Fruit fly (Drosophila melanogaster) whole organism, wandering third instar larva: ENCODE measurements around the gene Pus1.

ENCODE experiments used
- Abd-B ChIP-seq: fragments of >200 bp; optimal IDR thresholded peaks from 2 replicates; lab custom pipeline; 2017; ENCODE audit warnings: missing biosample characterization, missing genetic modification characterization
- CG9705 ChIP-seq: fragments of 200-800 bp; sonication (Bioruptor generic); optimal IDR thresholded peaks from 2 replicates; lab custom pipeline; 2018; ENCODE audit warnings: missing biosample characterization, mild to moderate bottlenecking, missing genetic modification characterization
- Dif ChIP-seq: fragments of 200-275, 200-300 bp; sonication (Bioruptor generic); optimal IDR thresholded peaks from 2 replicates; lab custom pipeline; 2018; ENCODE audit warnings: missing biosample characterization, missing genetic modification characterization; ENCODE audit not compliant: partially characterized antibody
- Hr78 ChIP-seq: fragments of >200 bp; optimal IDR thresholded peaks from 2 replicates; lab custom pipeline; 2017; ENCODE audit warnings: missing biosample characterization, missing genetic modification characterization
- pan ChIP-seq: fragments of >200 bp; optimal IDR thresholded peaks from 2 replicates; lab custom pipeline; 2017
- psq ChIP-seq: fragments of 200-800 bp; sonication (Bioruptor generic); optimal IDR thresholded peaks from 3 replicates; lab custom pipeline; 2017; ENCODE audit warnings: missing biosample characterization, mild to moderate bottlenecking, missing genetic modification characterization, moderate library complexity

dm6 chr3R:20585566-20585965, 6.9 kb downstream of the Pus1 start, which contains the start of gene CG16953:
- no peak for TF ChIP-seq pan
- no peak for TF ChIP-seq Dif (GFP tag; lab: Kevin White, UChicago)
- TF ChIP-seq psq = no peak
- TF ChIP-seq Hr78 (GFP tag; lab: Kevin White, UChicago) = no peak
- no peak for TF ChIP-seq CG9705 (GFP tag; lab: Kevin White, UChicago)
- no peak for TF ChIP-seq Abd-B (GFP tag; lab: Kevin White, UChicago)
